Worm (Caenorhabditis elegans): ENCODE data around the gene Y37E11AL.2.

ce11 chrIV:3719057-3719456, 20.8 kb downstream of the Y37E11AL.2 start, which contains the start of gene Y37E11AM.3:
- TF ChIP-seq ceh-13 (GFP tag; optimal IDR thresholded peaks at IDR 0.05) (no peak), ets-7 (tag; optimal IDR thresholded peaks at IDR 0.05) (no peak), aly-1 (tag; optimal IDR thresholded peaks at IDR 0.05) (no peak), tra-4 (tag; optimal IDR thresholded peaks at IDR 0.05) (no peak), pes-1 (GFP tag; IDR thresholded peaks at IDR 0.05) (no peak), hmg-4 (GFP tag; optimal IDR thresholded peaks at IDR 0.05) (no peak), tbx-37 (GFP tag; conservative IDR thresholded peaks at IDR 0.05) (no peak), sea-1 (GFP tag; conservative IDR thresholded peaks at IDR 0.05) (no peak), ama-1 (optimal IDR thresholded peaks at IDR 0.05) (no peak)
